Worm (Caenorhabditis elegans) whole organism, L4 larva: ENCODE data around the gene nhr-211.

Experiments
- D1046.2 ChIP-seq: fragments of 200-800 bp; sonication (Bioruptor generic); IDR thresholded peaks from 2 replicates; pipeline ENCODE4 v1.3.6; 2022; ENCODE audit warnings: missing genetic modification characterization, missing compliant biosample characterization
- F10B5.3 ChIP-seq: sonication (generic microtip); optimal IDR thresholded peaks from 2 replicates; lab custom pipeline; 2016; ENCODE audit warnings: mild to moderate bottlenecking, missing genetic modification characterization, missing compliant biosample characterization
- F44E2.7 ChIP-seq: fragments of 200-800 bp; sonication (Bioruptor generic); IDR thresholded peaks from 2 replicates; pipeline ENCODE4 v2.1.2; 2022; ENCODE audit warnings: missing genetic modification characterization, missing compliant biosample characterization
- T20F7.1 ChIP-seq: fragments of 200-800 bp; sonication (Bioruptor generic); optimal IDR thresholded peaks from 2 replicates; lab custom pipeline; 2018; ENCODE audit warnings: mild to moderate bottlenecking, missing genetic modification characterization, missing compliant biosample characterization
- T26A8.4 ChIP-seq: fragments of 200-800 bp; sonication (Bioruptor generic); IDR thresholded peaks from 2 replicates; pipeline ENCODE4 v1.3.6; 2022; ENCODE audit warnings: missing genetic modification characterization, missing compliant biosample characterization
- Y48G9A.11 ChIP-seq: fragments of 200-800 bp; sonication (Bioruptor generic); IDR thresholded peaks from 2 replicates; pipeline ENCODE4 v1.3.6; 2022; ENCODE audit warnings: missing genetic modification reagents, missing genetic modification characterization, missing compliant biosample characterization
- Y5F2A.4 ChIP-seq: fragments of 200-800 bp; sonication (Bioruptor generic); optimal IDR thresholded peaks from 2 replicates; lab custom pipeline; 2018; ENCODE audit warnings: mild to moderate bottlenecking, missing genetic modification characterization, missing compliant biosample characterization
- Y75B8A.6 ChIP-seq: fragments of 200-800 bp; sonication (Bioruptor generic); IDR thresholded peaks from 2 replicates; pipeline ENCODE4 v1.3.6; 2022; ENCODE audit warnings: missing genetic modification reagents, missing genetic modification characterization, missing compliant biosample characterization
- ZK337.2 ChIP-seq: fragments of 200-800 bp; sonication (Bioruptor generic); IDR thresholded peaks from 2 replicates; pipeline ENCODE4 v1.3.6; 2022; ENCODE audit warnings: missing genetic modification reagents, missing genetic modification characterization, missing compliant biosample characterization
- aha-1 ChIP-seq: fragments of 150-350 bp; peaks from one replicate; lab custom pipeline; 2014; ENCODE audit warnings: missing biosample characterization, missing genetic modification characterization
- aly-2 ChIP-seq: sonication (generic microtip); optimal IDR thresholded peaks from 2 replicates; lab custom pipeline; 2018; ENCODE audit warnings: missing biosample characterization, missing genetic modification characterization
- arid-1 ChIP-seq: fragments of 200-800 bp; sonication (Bioruptor generic); conservative IDR thresholded peaks from 2 replicates; pipeline ENCODE4 v1.3.6; 2022; ENCODE audit warnings: missing genetic modification reagents, missing genetic modification characterization, missing compliant biosample characterization
- ceh-28 ChIP-seq: fragments of 150-350 bp; optimal IDR thresholded peaks from 2 replicates; lab custom pipeline; 2014; ENCODE audit warnings: missing biosample characterization, missing genetic modification reagents, missing genetic modification characterization
- ceh-44 ChIP-seq: fragments of 200-800 bp; sonication (Bioruptor generic); IDR thresholded peaks from 2 replicates; pipeline ENCODE4 v1.3.6; 2022; ENCODE audit warnings: missing genetic modification reagents, missing genetic modification characterization, missing compliant biosample characterization
- ceh-62 ChIP-seq: sonication (generic microtip); optimal IDR thresholded peaks from 2 replicates; lab custom pipeline; 2017; ENCODE audit warnings: missing biosample characterization, missing genetic modification characterization
- ces-1 ChIP-seq: fragments of 150-350 bp; sonication (generic microtip); optimal IDR thresholded peaks from 4 replicates; lab custom pipeline; 2014; ENCODE audit warnings: missing biosample characterization, missing genetic modification reagents, missing genetic modification characterization
- cey-2 ChIP-seq: sonication (generic microtip); optimal IDR thresholded peaks from 3 replicates; lab custom pipeline; 2017; ENCODE audit warnings: missing genetic modification characterization, mild to moderate bottlenecking, missing compliant biosample characterization, antibody characterized with exemption, borderline replicate concordance; ENCODE audit not compliant: insufficient read depth
- daf-12 ChIP-seq: fragments of 150-350 bp; optimal IDR thresholded peaks from 2 replicates; lab custom pipeline; 2014; ENCODE audit warnings: missing biosample characterization, missing genetic modification reagents, missing genetic modification characterization
- daf-16 ChIP-seq, 3 experiments: sonication (generic microtip); optimal IDR thresholded peaks; 2 replicates each; lab custom pipeline; 2016 to 2017; ENCODE audit warnings: missing genetic modification characterization in 3 of 3, missing genetic modification reagents in 3 of 3, mild to moderate bottlenecking in 2 of 3, missing compliant biosample characterization in 2 of 3, missing biosample characterization in 1 of 3, moderate library complexity in 1 of 3
- daf-19 ChIP-seq: fragments of 200-800 bp; sonication (Bioruptor generic); conservative IDR thresholded peaks from 2 replicates; pipeline ENCODE4 v1.3.6; 2022; ENCODE audit warnings: missing genetic modification characterization, missing compliant biosample characterization
- dmd-6 ChIP-seq: fragments of 200-800 bp; sonication (Bioruptor generic); IDR thresholded peaks from 2 replicates; pipeline ENCODE4 v1.3.6; 2022; ENCODE audit warnings: missing genetic modification reagents, missing genetic modification characterization, missing compliant biosample characterization
- dmd-8 ChIP-seq: fragments of 200-800 bp; sonication (Bioruptor generic); IDR thresholded peaks from 2 replicates; pipeline ENCODE4 v1.3.6; 2022; ENCODE audit warnings: missing genetic modification characterization, missing compliant biosample characterization
- duxl-1 ChIP-seq: sonication (generic microtip); optimal IDR thresholded peaks from 2 replicates; lab custom pipeline; 2016; ENCODE audit warnings: mild to moderate bottlenecking, missing genetic modification characterization, moderate library complexity, missing compliant biosample characterization; ENCODE audit not compliant: poor library complexity
- egl-43 ChIP-seq: fragments of 200-800 bp; sonication (Bioruptor generic); IDR thresholded peaks from 2 replicates; pipeline ENCODE4 v1.3.6; 2022; ENCODE audit warnings: missing genetic modification reagents, missing genetic modification characterization, missing compliant biosample characterization
- hlh-30 ChIP-seq: sonication (generic microtip); optimal IDR thresholded peaks from 2 replicates; lab custom pipeline; 2017; ENCODE audit warnings: antibody characterized with exemption, mild to moderate bottlenecking, missing genetic modification characterization, missing compliant biosample characterization; ENCODE audit not compliant: insufficient read depth
- jun-1 ChIP-seq: fragments of 150-350 bp; optimal IDR thresholded peaks from 2 replicates; lab custom pipeline; 2014; ENCODE audit warnings: missing biosample characterization, missing genetic modification reagents, missing genetic modification characterization
- lin-1 ChIP-seq: fragments of 200-800 bp; sonication (Bioruptor generic); IDR thresholded peaks from 2 replicates; pipeline ENCODE4 v1.3.6; 2022; ENCODE audit warnings: missing genetic modification reagents, missing genetic modification characterization, missing compliant biosample characterization
- lin-13 ChIP-seq: fragments of 150-350 bp; optimal IDR thresholded peaks from 2 replicates; lab custom pipeline; 2014; ENCODE audit warnings: missing biosample characterization, missing genetic modification reagents, missing genetic modification characterization
- lin-29 ChIP-seq: fragments of 200-800 bp; sonication (Bioruptor generic); IDR thresholded peaks from 2 replicates; pipeline ENCODE4 v1.3.6; 2022; ENCODE audit warnings: missing genetic modification reagents, missing genetic modification characterization, missing compliant biosample characterization
- lin-38 ChIP-seq: fragments of 200-800 bp; sonication (Bioruptor generic); IDR thresholded peaks from 2 replicates; pipeline ENCODE4 v1.3.6; 2022; ENCODE audit warnings: missing genetic modification reagents, missing genetic modification characterization, missing compliant biosample characterization
- lin-39 ChIP-seq: fragments of 150-350 bp; optimal IDR thresholded peaks from 2 replicates; lab custom pipeline; 2014; ENCODE audit warnings: missing biosample characterization, missing genetic modification reagents, missing genetic modification characterization
- mdl-1 ChIP-seq, 2 experiments: fragments of 150-350 bp in 1 of 2; sonication (generic microtip) in 1 of 2; optimal IDR thresholded peaks; 2 replicates each; lab custom pipeline; 2014 to 2017; ENCODE audit warnings: missing biosample characterization in 2 of 2, missing genetic modification characterization in 2 of 2
- mes-2 ChIP-seq: sonication (generic microtip); optimal IDR thresholded peaks from 2 replicates; lab custom pipeline; 2016; ENCODE audit warnings: missing genotype, mild to moderate bottlenecking, missing genetic modification characterization, missing compliant biosample characterization; ENCODE audit not compliant: poor library complexity, severe bottlenecking
- mxl-2 ChIP-seq: fragments of 200-800 bp; sonication (Bioruptor generic); conservative IDR thresholded peaks from 2 replicates; pipeline ENCODE4 v1.3.6; 2022; ENCODE audit warnings: missing genetic modification reagents, missing genetic modification characterization, missing compliant biosample characterization
- mxl-3 ChIP-seq: fragments of 200-800 bp; sonication (Bioruptor generic); optimal IDR thresholded peaks from 2 replicates; lab custom pipeline; 2018; ENCODE audit warnings: mild to moderate bottlenecking, missing genetic modification characterization, missing compliant biosample characterization
- nhr-10 ChIP-seq: fragments of 150-350 bp; optimal IDR thresholded peaks from 2 replicates; lab custom pipeline; 2014; ENCODE audit warnings: missing biosample characterization, missing genetic modification characterization
- nhr-11 ChIP-seq: fragments of 150-350 bp; optimal IDR thresholded peaks from 2 replicates; lab custom pipeline; 2014; ENCODE audit warnings: missing biosample characterization, missing genetic modification characterization
- nhr-237 ChIP-seq: sonication (generic microtip); optimal IDR thresholded peaks from 2 replicates; lab custom pipeline; 2017; ENCODE audit warnings: missing biosample characterization, missing genetic modification characterization
- nhr-28 ChIP-seq: fragments of 150-350 bp; optimal IDR thresholded peaks from 2 replicates; lab custom pipeline; 2014; ENCODE audit warnings: missing biosample characterization, missing genetic modification characterization
- nhr-48 ChIP-seq: sonication (generic microtip); optimal IDR thresholded peaks from 2 replicates; lab custom pipeline; 2016; ENCODE audit warnings: mild to moderate bottlenecking, missing genetic modification characterization, missing compliant biosample characterization
- nhr-77 ChIP-seq: fragments of 150-350 bp; optimal IDR thresholded peaks from 2 replicates; lab custom pipeline; 2014; ENCODE audit warnings: missing biosample characterization, missing genetic modification characterization
- saeg-2 ChIP-seq: fragments of 200-800 bp; sonication (Bioruptor generic); IDR thresholded peaks from 2 replicates; pipeline ENCODE4 v1.3.6; 2022; ENCODE audit warnings: missing genetic modification reagents, missing genetic modification characterization, missing compliant biosample characterization
- sdz-12 ChIP-seq: fragments of 200-800 bp; sonication (Bioruptor generic); optimal IDR thresholded peaks from 2 replicates; lab custom pipeline; 2018; ENCODE audit warnings: mild to moderate bottlenecking, missing genetic modification characterization, missing compliant biosample characterization
- skn-1 ChIP-seq: fragments of 150-350 bp; optimal IDR thresholded peaks from 2 replicates; lab custom pipeline; 2014; ENCODE audit warnings: missing biosample characterization, missing genetic modification characterization
- tra-1 ChIP-seq: fragments of 200-800 bp; sonication (Bioruptor generic); IDR thresholded peaks from 2 replicates; pipeline ENCODE4 v1.3.6; 2022; ENCODE audit warnings: missing genetic modification reagents, missing genetic modification characterization, missing compliant biosample characterization
- vab-7 ChIP-seq: fragments of 200-800 bp; sonication (Bioruptor generic); IDR thresholded peaks from 2 replicates; pipeline ENCODE4 v1.3.6; 2022; ENCODE audit warnings: missing genetic modification reagents, missing genetic modification characterization, missing compliant biosample characterization
- zag-1 ChIP-seq: fragments of 150-350 bp; optimal IDR thresholded peaks from 2 replicates; lab custom pipeline; 2014; ENCODE audit warnings: missing biosample characterization, missing genetic modification characterization
- zip-2 ChIP-seq: fragments of 150-350 bp; optimal IDR thresholded peaks from 2 replicates; lab custom pipeline; 2014; ENCODE audit warnings: missing biosample characterization, missing genetic modification characterization
- ztf-11 ChIP-seq: fragments of 150-350 bp; optimal IDR thresholded peaks from 2 replicates; lab custom pipeline; 2014; ENCODE audit warnings: missing biosample characterization, missing genetic modification characterization

nhr-211 gene

ce11 chrV:532046-532445 lies 45.3 kb downstream of the nhr-211 start, which contains the start of gene nhr-58 (continued):
- peak; percentile 69 for TF ChIP-seq nhr-11 (tag; lab: Kevin White, UChicago)
- peak; percentile 98 for TF ChIP-seq nhr-28
- no peak for TF ChIP-seq aha-1 (tag; lab: Kevin White, UChicago)
- no peak for TF ChIP-seq T26A8.4 (GFP tag; lab: Robert Waterston, UW)
- TF ChIP-seq nhr-237 (tag; lab: Kevin White, UChicago), result no peak
- TF ChIP-seq mdl-1 (tag; optimal IDR thresholded peaks at IDR 0.05; lab: Kevin White, UChicago), result peak; percentile 74 to 86
- TF ChIP-seq dmd-6 (GFP tag; lab: Robert Waterston, UW), result peak; percentile 97
- TF ChIP-seq mxl-2, result no peak
- peak; percentile 98 for TF ChIP-seq zip-2 (tag; lab: Kevin White, UChicago)
- TF ChIP-seq nhr-77, result peak; percentile 92
- no peak for TF ChIP-seq ceh-62 (tag; lab: Kevin White, UChicago)
- TF ChIP-seq mxl-3 (GFP tag; lab: Kevin White, UChicago), result peak; percentile 56
- TF ChIP-seq lin-1 (GFP tag; lab: Robert Waterston, UW), result peak; percentile 90
- no peak for TF ChIP-seq tra-1 (GFP tag; lab: Robert Waterston, UW)

ce11 chrV:534176-534575 lies 47.4 kb downstream of the nhr-211 start, which contains the start of gene nhr-132:
TSS of gene nhr-132 (plus strand) at chrV:534446.
- TF ChIP-seq duxl-1 (tag; lab: Kevin White, UChicago) (peak; percentile 34), zag-1 (tag; lab: Kevin White, UChicago) (no peak), lin-38 (GFP tag; lab: Robert Waterston, UW) (no peak), T20F7.1 (no peak), nhr-77 (peak; percentile 8), lin-39 (tag; lab: Kevin White, UChicago) (no peak), ZK337.2 (GFP tag; lab: Robert Waterston, UW) (no peak), nhr-28 (peak; percentile 77), nhr-48 (tag; lab: Kevin White, UChicago) (no peak), ztf-11 (tag; lab: Kevin White, UChicago) (no peak), ces-1 (no peak), dmd-6 (GFP tag; lab: Robert Waterston, UW) (peak; percentile 61), arid-1 (GFP tag; lab: Robert Waterston, UW) (no peak), ceh-44 (GFP tag; lab: Robert Waterston, UW) (no peak), nhr-237 (tag; lab: Kevin White, UChicago) (no peak), nhr-10 (no peak), D1046.2 (GFP tag; lab: Robert Waterston, UW) (no peak), zip-2 (tag; lab: Kevin White, UChicago) (peak; percentile 0), dmd-8 (GFP tag; lab: Robert Waterston, UW) (no peak), daf-12 (no peak), ceh-28 (tag; lab: Kevin White, UChicago) (no peak), mes-2 (tag; lab: Kevin White, UChicago) (peak; percentile 25), Y5F2A.4 (no peak), cey-2 (tag; lab: Kevin White, UChicago) (no peak), egl-43 (GFP tag; lab: Robert Waterston, UW) (no peak), aly-2 (tag; lab: Kevin White, UChicago) (no peak), daf-16 (GFP tag; optimal IDR thresholded peaks at IDR 0.05; lab: Kevin White, UChicago) (no peak), daf-16 (tag; optimal IDR thresholded peaks at IDR 0.05; lab: Kevin White, UChicago) (peak; percentile 80), mxl-2 (no peak), daf-19 (GFP tag; lab: Robert Waterston, UW) (no peak), hlh-30 (tag; lab: Kevin White, UChicago) (peak; percentile 43), vab-7 (no peak), F10B5.3 (tag; lab: Kevin White, UChicago) (no peak), sdz-12 (no peak), lin-13 (GFP tag; lab: Kevin White, UChicago) (no peak), F44E2.7 (no peak), Y48G9A.11 (GFP tag; lab: Robert Waterston, UW) (no peak), Y75B8A.6 (GFP tag; lab: Robert Waterston, UW) (no peak), skn-1 (tag; lab: Kevin White, UChicago) (no peak), saeg-2 (GFP tag; lab: Robert Waterston, UW) (no peak), jun-1 (tag; lab: Kevin White, UChicago) (no peak), lin-29 (no peak)
